Fruit fly (Drosophila melanogaster): Measurements from ENCODE around the gene PIG-F.

PIG-F gene

dm6 chr3L:19655923-19656322 is 43.7 kb downstream of the PIG-F start (continued):
- peak; percentile 76 for TF ChIP-seq CG17361 (GFP tag; IDR thresholded peaks at IDR 0.05)
- TF ChIP-seq Dip2 (GFP tag; IDR thresholded peaks at IDR 0.05): no peak
- TF ChIP-seq ato (GFP tag; IDR thresholded peaks at IDR 0.05; ENCODE audit: partially characterized antibody): no peak
- TF ChIP-seq CG4360 (GFP tag; IDR thresholded peaks at IDR 0.05): peak; percentile 30; the same call in 1 of the 2 replicates
- no peak for TF ChIP-seq Bgb (GFP tag; IDR thresholded peaks at IDR 0.05; ENCODE audit: partially characterized antibody)
- TF ChIP-seq Abd-B (GFP tag; optimal IDR thresholded peaks at IDR 0.05): peak; percentile 25
- peak; percentile 2 for TF ChIP-seq pnt (GFP tag; optimal IDR thresholded peaks at IDR 0.05)
- TF ChIP-seq CG1832 (GFP tag; optimal IDR thresholded peaks at IDR 0.05): no peak
- peak; percentile 57 for TF ChIP-seq CG17359 (tag; optimal IDR thresholded peaks at IDR 0.05)
- TF ChIP-seq ranshi (GFP tag; IDR thresholded peaks at IDR 0.05): peak; percentile 12; the same call in 1 of the 2 replicates
- TF ChIP-seq slou (GFP tag; optimal IDR thresholded peaks at IDR 0.05): no peak
- TF ChIP-seq CG6254 (GFP tag; optimal IDR thresholded peaks at IDR 0.05): peak; percentile 27
- TF ChIP-seq usp (GFP tag; optimal IDR thresholded peaks at IDR 0.05): no peak
- TF ChIP-seq CG7839 (tag; optimal IDR thresholded peaks at IDR 0.05): peak; percentile 68
- peak; percentile 67 for TF ChIP-seq CG2202 (tag; optimal IDR thresholded peaks at IDR 0.05)
- no peak for TF ChIP-seq mirr (GFP tag; optimal IDR thresholded peaks at IDR 0.05)
- no peak for TF ChIP-seq CG10274 (GFP tag; optimal IDR thresholded peaks at IDR 0.05)
- peak; percentile 29 for TF ChIP-seq scrt (GFP tag; optimal IDR thresholded peaks at IDR 0.05)
- peak; percentile 52 for TF ChIP-seq BtbVII (GFP tag; optimal IDR thresholded peaks at IDR 0.05)
- no peak for TF ChIP-seq CG4617 (GFP tag; optimal IDR thresholded peaks at IDR 0.05; ENCODE audit: borderline replicate concordance)
- 0 out of 3 replicates have a peak, but pooled peaks have one; percentile 50 for TF ChIP-seq CG11695 (GFP tag; IDR thresholded peaks at IDR 0.05)
- TF ChIP-seq CG14050 (GFP tag; IDR thresholded peaks at IDR 0.05): peak; percentile 56; the same call in 2 of the 3 replicates
- peak; percentile 65 for TF ChIP-seq CG13424 (tag; optimal IDR thresholded peaks at IDR 0.05)
- TF ChIP-seq CG30403 (GFP tag; optimal IDR thresholded peaks at IDR 0.05): peak; percentile 55
- no peak for TF ChIP-seq CG2116 (GFP tag; optimal IDR thresholded peaks at IDR 0.05)
- TF ChIP-seq CG16813 (GFP tag; IDR thresholded peaks at IDR 0.05; ENCODE audit: partially characterized antibody): no peak
- no peak for TF ChIP-seq CG10959 (GFP tag; IDR thresholded peaks at IDR 0.05)
- no peak for TF ChIP-seq cad (GFP tag; optimal IDR thresholded peaks at IDR 0.05)
- peak; percentile 61 for TF ChIP-seq CG2875 (GFP tag; optimal IDR thresholded peaks at IDR 0.05)
- no peak for TF ChIP-seq jumu (GFP tag; optimal IDR thresholded peaks at IDR 0.05)
- peak; percentile 50 for TF ChIP-seq Ssrp (tag; optimal IDR thresholded peaks at IDR 0.05)
- TF ChIP-seq Lim3 (GFP tag; IDR thresholded peaks at IDR 0.05): no peak
- peak; percentile 13 for TF ChIP-seq CG13624 (GFP tag; optimal IDR thresholded peaks at IDR 0.05)
- peak; percentile 23 for TF ChIP-seq CG18599 (GFP tag; optimal IDR thresholded peaks at IDR 0.05)
- peak; percentile 23 for TF ChIP-seq CG9437 (GFP tag; optimal IDR thresholded peaks at IDR 0.05)
- peak; percentile 4 for TF ChIP-seq CG15514 (GFP tag; optimal IDR thresholded peaks at IDR 0.05)
- TF ChIP-seq Neu2 (GFP tag; optimal IDR thresholded peaks at IDR 0.05; ENCODE audit: borderline replicate concordance): no peak
- no peak for TF ChIP-seq Doc2 (GFP tag; IDR thresholded peaks at IDR 0.05)
- TF ChIP-seq repo (GFP tag; optimal IDR thresholded peaks at IDR 0.05): no peak
- TF ChIP-seq C15 (GFP tag; IDR thresholded peaks at IDR 0.05): no peak
- TF ChIP-seq stc (GFP tag; IDR thresholded peaks at IDR 0.05): peak; percentile 55
- no peak for TF ChIP-seq CG9797 (GFP tag; optimal IDR thresholded peaks at IDR 0.05)
- TF ChIP-seq CG14014 (GFP tag; IDR thresholded peaks at IDR 0.05): 0 out of 2 replicates have a peak, but pooled peaks have one; percentile 48
- no peak for TF ChIP-seq grn (GFP tag; optimal IDR thresholded peaks at IDR 0.05)
- TF ChIP-seq Xrp1 (GFP tag; IDR thresholded peaks at IDR 0.05): peak; percentile 70
- TF ChIP-seq h (optimal IDR thresholded peaks at IDR 0.05): no peak
- TF ChIP-seq lbe (GFP tag; optimal IDR thresholded peaks at IDR 0.05): no peak
- peak; percentile 54 for TF ChIP-seq CG3847 (GFP tag; IDR thresholded peaks at IDR 0.05)
- TF ChIP-seq bbx (GFP tag; IDR thresholded peaks at IDR 0.05; ENCODE audit: partially characterized antibody): no peak
- TF ChIP-seq CG9817 (tag; optimal IDR thresholded peaks at IDR 0.05): peak; percentile 24
- TF ChIP-seq ERR (GFP tag; optimal IDR thresholded peaks at IDR 0.05): no peak

Measured in whole organism, embryonic.